Fruit fly (Drosophila melanogaster): ENCODE results near the gene AsnRS.
A peak's percentile ranks its signal among the peaks of the same experiment; 100 is the strongest.

AsnRS gene

DNA sequence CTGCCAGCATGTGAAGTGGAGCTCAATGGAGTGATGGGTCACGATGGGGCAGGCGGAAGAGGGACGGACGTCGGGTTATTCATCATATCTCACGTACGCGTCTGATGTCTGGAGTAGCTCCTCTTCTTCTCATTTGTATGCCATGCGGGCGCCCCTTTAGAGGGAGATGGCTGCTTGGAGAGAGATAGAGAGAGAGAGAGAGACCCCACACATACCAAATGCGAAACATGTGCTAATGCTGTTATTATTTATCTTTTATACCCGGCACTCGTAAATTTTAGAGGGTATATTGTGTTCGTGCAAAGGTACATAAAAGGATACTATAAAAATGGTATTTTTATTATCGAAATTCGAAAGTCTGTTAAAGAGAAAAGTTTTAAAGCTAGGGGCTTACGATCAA is 14.3 kb upstream of the AsnRS start:
- TF ChIP-seq net (GFP tag; optimal IDR thresholded peaks at IDR 0.05) (no peak), svp (GFP tag) (peak; percentile 58), CG11902 (GFP tag; optimal IDR thresholded peaks at IDR 0.05) (no peak), CG3919 (GFP tag; optimal IDR thresholded peaks at IDR 0.05) (no peak), Eip78C (GFP tag) (peak; percentile 63), CG9139 (GFP tag; optimal IDR thresholded peaks at IDR 0.05) (peak; percentile 31), Eip75B (GFP tag; optimal IDR thresholded peaks at IDR 0.05) (no peak), Met (GFP tag; optimal IDR thresholded peaks at IDR 0.05) (peak; percentile 7), acj6 (GFP tag; optimal IDR thresholded peaks at IDR 0.05) (no peak), ss (GFP tag; optimal IDR thresholded peaks at IDR 0.05) (peak in 1 of 2 experiments; percentile 24), dac (GFP tag; optimal IDR thresholded peaks at IDR 0.05) (no peak), CG6854 (GFP tag; optimal IDR thresholded peaks at IDR 0.05) (no peak), Ets96B (tag; optimal IDR thresholded peaks at IDR 0.05) (no peak)

DNA sequence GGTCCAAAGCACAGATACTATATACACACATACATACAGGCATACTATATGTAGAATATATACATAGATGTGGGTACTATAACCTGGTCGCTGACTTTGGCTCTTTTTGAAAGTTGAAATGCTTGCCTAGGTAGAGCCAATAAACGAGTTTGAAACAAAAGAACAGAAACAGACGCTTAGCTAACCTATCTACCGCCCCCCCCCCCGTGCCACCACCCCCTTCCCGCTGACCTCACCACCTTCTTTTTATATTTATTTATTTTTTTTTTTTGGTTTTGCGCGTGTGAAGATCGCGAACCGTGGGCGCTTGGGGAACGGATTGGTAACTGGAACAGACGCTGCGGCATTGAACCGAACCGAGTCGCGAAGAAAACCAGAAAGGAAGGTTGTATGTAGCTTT is 12.4 kb upstream of the AsnRS start:
- TF ChIP-seq CG6163 (GFP tag; IDR thresholded peaks at IDR 0.05) (peak; percentile 74), Ets96B (tag; optimal IDR thresholded peaks at IDR 0.05) (no peak), Hr4 (GFP tag; optimal IDR thresholded peaks at IDR 0.05) (no peak), CG9139 (GFP tag; optimal IDR thresholded peaks at IDR 0.05) (peak; percentile 67), Smox (GFP tag; optimal IDR thresholded peaks at IDR 0.05) (no peak), svp (GFP tag) (no peak), CG6854 (GFP tag; optimal IDR thresholded peaks at IDR 0.05) (no peak), CG15336 (GFP tag; IDR thresholded peaks at IDR 0.05) (no peak), Gug (GFP tag; IDR thresholded peaks at IDR 0.05) (no peak), fd59A (GFP tag; optimal IDR thresholded peaks at IDR 0.05) (no peak), lz (GFP tag; optimal IDR thresholded peaks at IDR 0.05) (no peak), Lpt (GFP tag; optimal IDR thresholded peaks at IDR 0.05) (peak; percentile 29), CG11902 (GFP tag; optimal IDR thresholded peaks at IDR 0.05) (no peak), Eip78C (GFP tag) (no peak), Eip75B (GFP tag; optimal IDR thresholded peaks at IDR 0.05) (no peak), CG6276 (GFP tag; optimal IDR thresholded peaks at IDR 0.05) (no peak), CG3919 (GFP tag; optimal IDR thresholded peaks at IDR 0.05) (no peak), OdsH (GFP tag; optimal IDR thresholded peaks at IDR 0.05) (no peak), dsx (GFP tag; optimal IDR thresholded peaks at IDR 0.05; ENCODE audit: poor library complexity, severe bottlenecking) (peak; percentile 30), dac (GFP tag; optimal IDR thresholded peaks at IDR 0.05) (no peak), Met (GFP tag; optimal IDR thresholded peaks at IDR 0.05) (no peak), CG6808 (GFP tag; optimal IDR thresholded peaks at IDR 0.05) (peak; percentile 69), CG1621 (tag; optimal IDR thresholded peaks at IDR 0.05) (no peak), net (GFP tag; optimal IDR thresholded peaks at IDR 0.05) (no peak), esn (GFP tag; optimal IDR thresholded peaks at IDR 0.05) (no peak), eg (GFP tag; IDR thresholded peaks at IDR 0.05) (peak; percentile 57; the same call in 2 of the 3 replicates), fd85E (GFP tag; optimal IDR thresholded peaks at IDR 0.05) (no peak), vri (GFP tag; optimal IDR thresholded peaks at IDR 0.05) (no peak), CG3032 (tag; optimal IDR thresholded peaks at IDR 0.05) (peak; percentile 36), topi (GFP tag; optimal IDR thresholded peaks at IDR 0.05) (no peak), cyc (GFP tag; optimal IDR thresholded peaks at IDR 0.05) (no peak), ss (GFP tag; optimal IDR thresholded peaks at IDR 0.05) (peak; percentile 66 to 82), spab (GFP tag; optimal IDR thresholded peaks at IDR 0.05) (peak; percentile 52), Blimp-1 (GFP tag; optimal IDR thresholded peaks at IDR 0.05) (no peak), CG8319 (GFP tag; optimal IDR thresholded peaks at IDR 0.05) (no peak)

DNA sequence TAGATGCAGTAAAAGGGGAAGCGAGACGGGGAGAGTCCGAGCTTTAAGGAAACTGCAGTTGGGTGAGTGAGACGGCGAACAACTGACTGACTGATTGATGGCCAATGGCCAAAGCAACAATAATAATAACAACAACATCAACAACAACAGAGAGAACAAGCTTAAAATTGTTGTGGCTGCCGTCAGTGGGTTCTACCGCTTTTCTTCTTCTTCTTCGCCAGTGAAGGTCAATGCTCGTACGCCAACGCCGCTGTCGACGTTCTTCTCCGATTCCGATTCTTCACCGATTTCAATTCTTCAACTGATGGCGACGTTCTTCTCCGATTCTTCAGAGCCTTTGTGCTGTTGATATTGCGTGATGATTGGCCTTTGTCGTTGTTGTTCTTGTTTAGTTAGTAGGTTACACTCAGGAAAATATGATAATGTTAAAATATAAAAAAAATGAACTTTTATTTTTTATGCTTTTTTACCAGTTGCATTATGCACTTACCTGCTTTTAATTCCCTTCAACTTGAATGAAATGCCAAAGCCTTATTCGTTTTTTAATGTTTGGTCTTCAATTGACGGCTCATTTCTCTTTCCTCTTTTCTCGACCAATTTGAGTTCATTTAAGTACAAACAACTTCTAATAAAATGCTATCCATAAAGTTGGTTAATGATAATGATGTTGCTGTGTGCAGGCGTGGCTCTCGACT is 10.6 kb upstream of the AsnRS start:
- peak; percentile 60 for TF ChIP-seq net (GFP tag; optimal IDR thresholded peaks at IDR 0.05)
- no peak for TF ChIP-seq CG11294 (GFP tag; IDR thresholded peaks at IDR 0.05)
- no peak for TF ChIP-seq Blimp-1 (GFP tag; optimal IDR thresholded peaks at IDR 0.05)
- TF ChIP-seq lz (GFP tag; optimal IDR thresholded peaks at IDR 0.05) = peak; percentile 59
- peak; percentile 61 for TF ChIP-seq CG6163 (GFP tag; IDR thresholded peaks at IDR 0.05)
- peak; percentile 83 for TF ChIP-seq Met (GFP tag; optimal IDR thresholded peaks at IDR 0.05)
- peak; percentile 53 for TF ChIP-seq CG8632 (GFP tag; optimal IDR thresholded peaks at IDR 0.05)
- TF ChIP-seq CG6276 (GFP tag; optimal IDR thresholded peaks at IDR 0.05) = no peak
- TF ChIP-seq fd85E (GFP tag; optimal IDR thresholded peaks at IDR 0.05) = no peak
- peak; percentile 72 for TF ChIP-seq Sox14 (GFP tag; optimal IDR thresholded peaks at IDR 0.05)
- TF ChIP-seq CG10669 (GFP tag; optimal IDR thresholded peaks at IDR 0.05) = peak; percentile 69
- TF ChIP-seq acj6 (GFP tag; optimal IDR thresholded peaks at IDR 0.05) = peak; percentile 72
- peak; percentile 74 for TF ChIP-seq Sox102F (GFP tag; optimal IDR thresholded peaks at IDR 0.05)
- peak; percentile 72 for TF ChIP-seq achi (GFP tag; optimal IDR thresholded peaks at IDR 0.05)
- peak; percentile 57; the same call in 2 of the 3 replicates for TF ChIP-seq CG8119 (GFP tag; IDR thresholded peaks at IDR 0.05)
- no peak for TF ChIP-seq Sox15 (GFP tag; optimal IDR thresholded peaks at IDR 0.05)
- peak; percentile 58 for TF ChIP-seq CG34406 (GFP tag; optimal IDR thresholded peaks at IDR 0.05)
- peak; percentile 39 for TF ChIP-seq spab (GFP tag; optimal IDR thresholded peaks at IDR 0.05)
- TF ChIP-seq CG16779 (tag; optimal IDR thresholded peaks at IDR 0.05) = peak; percentile 9
- TF ChIP-seq Lpt (GFP tag; optimal IDR thresholded peaks at IDR 0.05) = no peak
- TF ChIP-seq dac (GFP tag; optimal IDR thresholded peaks at IDR 0.05) = no peak

Data from whole organism, prepupa.